Fruit fly (Drosophila melanogaster) whole organism, prepupa: Measurements from ENCODE around the gene mRpS11.

ENCODE experiments used
- CG10631 ChIP-seq: fragments of 200-800 bp; sonication (Bioruptor generic); optimal IDR thresholded peaks from 2 replicates; lab custom pipeline; 2016; ENCODE audit warnings: missing biosample characterization, missing genetic modification characterization
- CG10669 ChIP-seq: fragments of 200-800 bp; sonication (Bioruptor generic); optimal IDR thresholded peaks from 3 replicates; lab custom pipeline; 2018; ENCODE audit warnings: missing biosample characterization, mild to moderate bottlenecking, missing genetic modification characterization, moderate library complexity
- CG11762 ChIP-seq: fragments of 200-800 bp; sonication (Bioruptor generic); optimal IDR thresholded peaks from 3 replicates; lab custom pipeline; 2016; ENCODE audit warnings: missing biosample characterization, missing genetic modification characterization; ENCODE audit not compliant: insufficient read depth
- CG11902 ChIP-seq: fragments of 200-800 bp; sonication (Bioruptor generic); optimal IDR thresholded peaks from 3 replicates; lab custom pipeline; 2016; ENCODE audit warnings: missing biosample characterization, missing genetic modification characterization
- CG15336 ChIP-seq: fragments of 200-800 bp; sonication (Bioruptor generic); IDR thresholded peaks from 2 replicates; pipeline ENCODE4 v1.3.6; 2022; ENCODE audit warnings: missing biosample characterization, missing genetic modification characterization
- CG1621 ChIP-seq: fragments of 200-800 bp; sonication (Bioruptor generic); optimal IDR thresholded peaks from 3 replicates; lab custom pipeline; 2018; ENCODE audit warnings: missing biosample characterization, mild to moderate bottlenecking, missing genetic modification characterization
- CG16779 ChIP-seq: fragments of 200-800 bp; sonication (Bioruptor generic); optimal IDR thresholded peaks from 3 replicates; lab custom pipeline; 2017; ENCODE audit warnings: missing biosample characterization, mild to moderate bottlenecking, missing genetic modification characterization
- CG3032 ChIP-seq: fragments of 200-800 bp; optimal IDR thresholded peaks from 2 replicates; lab custom pipeline; 2019; ENCODE audit warnings: missing biosample characterization, mild to moderate bottlenecking, missing genetic modification characterization, moderate library complexity
- CG34406 ChIP-seq: fragments of 200-800 bp; sonication (Bioruptor generic); optimal IDR thresholded peaks from 3 replicates; lab custom pipeline; 2016; ENCODE audit warnings: missing biosample characterization, missing genetic modification characterization
- CG3919 ChIP-seq: fragments of 200-800 bp; sonication (Bioruptor generic); optimal IDR thresholded peaks from 3 replicates; lab custom pipeline; 2016; ENCODE audit warnings: missing biosample characterization, missing genetic modification characterization
- CG6163 ChIP-seq: fragments of 200-800 bp; sonication (Bioruptor generic); IDR thresholded peaks from 3 replicates; pipeline ENCODE4 v1.3.6; 2022; ENCODE audit warnings: missing biosample characterization, missing genetic modification characterization
- CG6276 ChIP-seq: fragments of 200-800 bp; sonication (Bioruptor generic); optimal IDR thresholded peaks from 2 replicates; lab custom pipeline; 2017; ENCODE audit warnings: missing biosample characterization, mild to moderate bottlenecking, missing genetic modification characterization
- CG6808 ChIP-seq: fragments of 200-800 bp; sonication (Bioruptor generic); optimal IDR thresholded peaks from 3 replicates; lab custom pipeline; 2017; ENCODE audit warnings: missing biosample characterization, missing genetic modification characterization, mild to moderate bottlenecking, moderate library complexity, missing genetic modification reagents
- CG8119 ChIP-seq: fragments of 200-800 bp; sonication (Bioruptor generic); IDR thresholded peaks from 3 replicates; pipeline ENCODE4 v1.3.6; 2022; ENCODE audit warnings: missing biosample characterization, missing genetic modification characterization
- CG8319 ChIP-seq: fragments of 200-800 bp; sonication (Bioruptor generic); optimal IDR thresholded peaks from 3 replicates; lab custom pipeline; 2016; ENCODE audit warnings: missing biosample characterization, missing genetic modification characterization
- CG8632 ChIP-seq: fragments of 200-800 bp; sonication (Bioruptor generic); optimal IDR thresholded peaks from 3 replicates; lab custom pipeline; 2016; ENCODE audit warnings: missing biosample characterization, missing genetic modification characterization
- CG9139 ChIP-seq: fragments of 200-800 bp; sonication (Bioruptor generic); optimal IDR thresholded peaks from 3 replicates; lab custom pipeline; 2017; ENCODE audit warnings: missing biosample characterization, mild to moderate bottlenecking, missing genetic modification characterization
- Eip78C ChIP-seq: fragments of 200-800 bp; sonication (Bioruptor generic); peaks from one replicate; lab custom pipeline; 2016; ENCODE audit warnings: missing biosample characterization, missing genetic modification characterization
- Eip93F ChIP-seq: fragments of 200-800 bp; sonication (Bioruptor generic); optimal IDR thresholded peaks from 2 replicates; lab custom pipeline; 2016; ENCODE audit warnings: missing biosample characterization, mild to moderate bottlenecking, missing genetic modification characterization
- Met ChIP-seq: fragments of 200-800 bp; sonication (Bioruptor generic); optimal IDR thresholded peaks from 3 replicates; lab custom pipeline; 2016; ENCODE audit warnings: missing biosample characterization, missing genetic modification characterization
- Sox15 ChIP-seq: fragments of 200-800 bp; sonication (Bioruptor generic); optimal IDR thresholded peaks from 3 replicates; lab custom pipeline; 2016; ENCODE audit warnings: missing biosample characterization, missing genetic modification characterization
- dsx ChIP-seq: fragments of 200-800 bp; optimal IDR thresholded peaks from 3 replicates; lab custom pipeline; 2019; ENCODE audit warnings: missing biosample characterization, mild to moderate bottlenecking, missing genetic modification characterization, moderate library complexity; ENCODE audit not compliant: poor library complexity, severe bottlenecking
- eg ChIP-seq: fragments of 200-800 bp; sonication (Bioruptor generic); IDR thresholded peaks from 3 replicates; pipeline ENCODE4 v1.3.6; 2022; ENCODE audit warnings: missing biosample characterization, missing genetic modification characterization
- esn ChIP-seq: fragments of 200-800 bp; sonication (Bioruptor generic); optimal IDR thresholded peaks from 2 replicates; lab custom pipeline; 2016; ENCODE audit warnings: missing biosample characterization, mild to moderate bottlenecking, missing genetic modification characterization, moderate library complexity
- fd59A ChIP-seq: fragments of 200-800 bp; sonication (Bioruptor generic); optimal IDR thresholded peaks from 2 replicates; lab custom pipeline; 2017; ENCODE audit warnings: missing biosample characterization, mild to moderate bottlenecking, missing genetic modification characterization, missing genetic modification reagents
- fd85E ChIP-seq: fragments of 200-800 bp; sonication (Bioruptor generic); optimal IDR thresholded peaks from 3 replicates; lab custom pipeline; 2016; ENCODE audit warnings: missing biosample characterization, missing genetic modification characterization
- fkh ChIP-seq: fragments of 200-800 bp; sonication (Bioruptor generic); optimal IDR thresholded peaks from 3 replicates; lab custom pipeline; 2017; ENCODE audit warnings: missing biosample characterization, mild to moderate bottlenecking, missing genetic modification characterization, moderate library complexity
- lz ChIP-seq: fragments of 200-800 bp; sonication (Bioruptor generic); optimal IDR thresholded peaks from 3 replicates; lab custom pipeline; 2016; ENCODE audit warnings: missing biosample characterization, missing genetic modification characterization
- net ChIP-seq: fragments of 200-800 bp; sonication (Bioruptor generic); optimal IDR thresholded peaks from 3 replicates; lab custom pipeline; 2016; ENCODE audit warnings: missing biosample characterization, missing genetic modification characterization
- spab ChIP-seq: fragments of 200-800 bp; sonication (Bioruptor generic); optimal IDR thresholded peaks from 2 replicates; lab custom pipeline; 2017; ENCODE audit warnings: missing biosample characterization, mild to moderate bottlenecking, missing genetic modification characterization, missing genetic modification reagents
- ss ChIP-seq, 2 experiments: fragments of 200-800 bp; sonication (Bioruptor generic); optimal IDR thresholded peaks; 2 replicates in 1 of 2; 3 replicates in 1 of 2; lab custom pipeline; 2017 to 2018; ENCODE audit warnings: mild to moderate bottlenecking in 2 of 2, missing biosample characterization in 2 of 2, missing genetic modification characterization in 2 of 2, moderate library complexity in 1 of 2
- svp ChIP-seq: fragments of 200-800 bp; sonication (Bioruptor generic); peaks from one replicate; lab custom pipeline; 2016; ENCODE audit warnings: missing biosample characterization, missing genetic modification characterization
- topi ChIP-seq: fragments of 200-800 bp; sonication (Bioruptor generic); optimal IDR thresholded peaks from 3 replicates; lab custom pipeline; 2016; ENCODE audit warnings: missing biosample characterization, missing genetic modification characterization
- vri ChIP-seq: fragments of 200-800 bp; sonication (Bioruptor generic); optimal IDR thresholded peaks from 3 replicates; lab custom pipeline; 2016; ENCODE audit warnings: missing biosample characterization, mild to moderate bottlenecking, missing genetic modification characterization

Gene mRpS11

dm6 chr3R:17065018-17065784, 7.3 kb upstream of the mRpS11 start (continued):
- peak; percentile 84 for TF ChIP-seq spab (GFP tag; lab: Kevin White, UChicago)
- TF ChIP-seq Sox15 (GFP tag; lab: Kevin White, UChicago): peak; percentile 90
- TF ChIP-seq CG6163 (GFP tag; lab: Robert Waterston, UW): peak; percentile 91
- peak; percentile 73 for TF ChIP-seq CG16779 (tag; lab: Kevin White, UChicago)
- peak; percentile 80 for TF ChIP-seq fd59A
- TF ChIP-seq CG6808 (GFP tag; lab: Kevin White, UChicago): peak; percentile 85
- TF ChIP-seq ss (GFP tag; optimal IDR thresholded peaks at IDR 0.05; lab: Kevin White, UChicago): peak; percentile 88 to 92
- TF ChIP-seq CG8119 (GFP tag; lab: Robert Waterston, UW): peak; percentile 95
- peak; percentile 87 for TF ChIP-seq CG8319 (GFP tag; lab: Kevin White, UChicago)
- TF ChIP-seq svp (GFP tag; lab: Kevin White, UChicago): peak; percentile 99
- TF ChIP-seq CG15336 (GFP tag; lab: Robert Waterston, UW): peak; percentile 94
- TF ChIP-seq Eip78C: peak; percentile 99
- peak; percentile 82 for TF ChIP-seq CG3032 (tag; lab: Kevin White, UChicago)
- TF ChIP-seq CG1621 (tag; lab: Kevin White, UChicago): peak; percentile 79
- TF ChIP-seq CG9139: peak; percentile 68
- peak; percentile 98 for TF ChIP-seq topi (GFP tag; lab: Kevin White, UChicago)
- peak; percentile 94 for TF ChIP-seq CG3919 (GFP tag; lab: Kevin White, UChicago)
- peak; percentile 93 for TF ChIP-seq CG10669 (GFP tag; lab: Kevin White, UChicago)
- peak; percentile 88 for TF ChIP-seq CG11902 (GFP tag; lab: Kevin White, UChicago)
- peak; percentile 95 for TF ChIP-seq net (GFP tag; lab: Kevin White, UChicago)
- TF ChIP-seq CG6276 (GFP tag; lab: Kevin White, UChicago): peak; percentile 91
- peak; percentile 80 for TF ChIP-seq fd85E (GFP tag; lab: Kevin White, UChicago)
- TF ChIP-seq CG34406 (GFP tag; lab: Kevin White, UChicago): peak; percentile 96

- TF ChIP-seq CG11762 (GFP tag; lab: Kevin White, UChicago) (no peak), Eip78C (peak; percentile 38), topi (GFP tag; lab: Kevin White, UChicago) (no peak)
Observed at dm6 chr3R:17066077-17066476, 6.5 kb upstream of the mRpS11 start.

dm6 chr3R:17066828-17067430, 5.6 kb upstream of the mRpS11 start:
- peak; percentile 11 for TF ChIP-seq Eip93F
- TF ChIP-seq lz (GFP tag; lab: Kevin White, UChicago): no peak
- TF ChIP-seq CG9139: no peak
- TF ChIP-seq eg (GFP tag; lab: Robert Waterston, UW): 0 out of 3 replicates have a peak, but pooled peaks have one; percentile 10
- peak; percentile 50 for TF ChIP-seq svp (GFP tag; lab: Kevin White, UChicago)
- TF ChIP-seq CG10631 (GFP tag; lab: Kevin White, UChicago): no peak

- TF ChIP-seq dsx (no peak), Eip78C (peak; percentile 11), vri (GFP tag; lab: Kevin White, UChicago) (peak; percentile 96), Met (GFP tag; lab: Kevin White, UChicago) (no peak), eg (GFP tag; lab: Robert Waterston, UW) (no peak), esn (no peak), CG8632 (GFP tag; lab: Kevin White, UChicago) (no peak), svp (GFP tag; lab: Kevin White, UChicago) (peak; percentile 66), fkh (GFP tag; lab: Kevin White, UChicago) (peak; percentile 44)
Observed at dm6 chr3R:17067721-17068120, 4.8 kb upstream of the mRpS11 start.
